Worm (Caenorhabditis elegans) whole organism, L3 larva: ENCODE data around the gene C10F3.7.

Experiments used
- R02D3.7 ChIP-seq: fragments of 150-350 bp; optimal IDR thresholded peaks from 2 replicates; lab custom pipeline; 2014; ENCODE audit warnings: missing biosample characterization, missing genetic modification characterization
- ZK546.5 ChIP-seq: sonication (generic microtip); optimal IDR thresholded peaks from 2 replicates; lab custom pipeline; 2017; ENCODE audit warnings: missing biosample characterization, missing genetic modification characterization
- aly-2 ChIP-seq: fragments of 150-350 bp; optimal IDR thresholded peaks from 2 replicates; lab custom pipeline; 2014; ENCODE audit warnings: missing biosample characterization, missing genetic modification characterization
- ama-1 ChIP-seq: fragments of 150-350 bp; optimal IDR thresholded peaks from 2 replicates; lab custom pipeline; 2018
- ceh-16 ChIP-seq: sonication (generic microtip); optimal IDR thresholded peaks from 2 replicates; lab custom pipeline; 2017; ENCODE audit warnings: missing biosample characterization, missing genetic modification characterization
- ceh-28 ChIP-seq: fragments of 150-350 bp; optimal IDR thresholded peaks from 2 replicates; lab custom pipeline; 2014; ENCODE audit warnings: missing biosample characterization, missing genetic modification reagents, missing genetic modification characterization
- egl-27 ChIP-seq: sonication (generic microtip); optimal IDR thresholded peaks from 4 replicates; lab custom pipeline; 2017; ENCODE audit warnings: missing biosample characterization, missing genetic modification reagents, missing genetic modification characterization
- egl-5 ChIP-seq: fragments of 150-350 bp; optimal IDR thresholded peaks from 2 replicates; lab custom pipeline; 2017; ENCODE audit warnings: missing biosample characterization, missing genetic modification reagents, missing genetic modification characterization, inconsistent platforms
- elt-1 ChIP-seq: fragments of 150-350 bp; optimal IDR thresholded peaks from 2 replicates; lab custom pipeline; 2014; ENCODE audit warnings: missing biosample characterization, missing genetic modification characterization
- elt-3 ChIP-seq, 3 experiments: fragments of 150-350 bp in 1 of 3; sonication (generic microtip) in 2 of 3; optimal IDR thresholded peaks; 2 replicates in 2 of 3; 4 replicates in 1 of 3; lab custom pipeline; 2014 to 2017; ENCODE audit warnings: missing biosample characterization in 3 of 3, missing genetic modification characterization in 3 of 3
- fkh-10 ChIP-seq: sonication (generic microtip); optimal IDR thresholded peaks from 2 replicates; lab custom pipeline; 2017; ENCODE audit warnings: missing biosample characterization, missing genetic modification reagents, missing genetic modification characterization
- fos-1 ChIP-seq: fragments of 150-350 bp; optimal IDR thresholded peaks from 2 replicates; lab custom pipeline; 2014; ENCODE audit warnings: missing biosample characterization, missing genetic modification characterization
- hmg-11 ChIP-seq: sonication (generic microtip); optimal IDR thresholded peaks from 2 replicates; lab custom pipeline; 2016; ENCODE audit warnings: missing genetic modification characterization, missing compliant biosample characterization
- jun-1 ChIP-seq: fragments of 150-350 bp; optimal IDR thresholded peaks from 2 replicates; lab custom pipeline; 2014; ENCODE audit warnings: missing biosample characterization, missing genetic modification reagents, missing genetic modification characterization
- lin-15B ChIP-seq: fragments of 150-350 bp; optimal IDR thresholded peaks from 2 replicates; lab custom pipeline; 2014; ENCODE audit warnings: missing biosample characterization, missing genetic modification characterization
- lin-39 ChIP-seq: fragments of 150-350 bp; optimal IDR thresholded peaks from 2 replicates; lab custom pipeline; 2018; ENCODE audit warnings: missing biosample characterization, missing genetic modification reagents, missing genetic modification characterization
- lsy-12 ChIP-seq: sonication (generic microtip); optimal IDR thresholded peaks from 2 replicates; lab custom pipeline; 2016; ENCODE audit warnings: mild to moderate bottlenecking, missing genetic modification characterization, missing compliant biosample characterization
- mdl-1 ChIP-seq: fragments of 150-350 bp; optimal IDR thresholded peaks from 2 replicates; lab custom pipeline; 2014; ENCODE audit warnings: missing biosample characterization, missing genetic modification characterization
- mml-1 ChIP-seq: fragments of 150-350 bp; sonication (generic microtip); optimal IDR thresholded peaks from 3 replicates; lab custom pipeline; 2014; ENCODE audit warnings: missing biosample characterization, missing genetic modification characterization
- nhr-11 ChIP-seq: fragments of 150-350 bp; optimal IDR thresholded peaks from 2 replicates; lab custom pipeline; 2014; ENCODE audit warnings: missing biosample characterization, missing genetic modification characterization
- nhr-12 ChIP-seq: fragments of 150-350 bp; optimal IDR thresholded peaks from 2 replicates; lab custom pipeline; 2014; ENCODE audit warnings: missing biosample characterization, missing genetic modification characterization
- nhr-23 ChIP-seq: fragments of 150-350 bp; optimal IDR thresholded peaks from 2 replicates; lab custom pipeline; 2014; ENCODE audit warnings: missing biosample characterization, missing genetic modification reagents, missing genetic modification characterization
- nhr-237 ChIP-seq: fragments of 150-350 bp; optimal IDR thresholded peaks from 2 replicates; lab custom pipeline; 2014; ENCODE audit warnings: missing biosample characterization, missing genetic modification characterization
- nhr-25 ChIP-seq: sonication (generic microtip); optimal IDR thresholded peaks from 2 replicates; lab custom pipeline; 2017; ENCODE audit warnings: missing biosample characterization, missing genetic modification characterization
- nhr-67 ChIP-seq: fragments of 150-350 bp; optimal IDR thresholded peaks from 2 replicates; lab custom pipeline; 2014; ENCODE audit warnings: missing biosample characterization, missing genetic modification characterization
- nhr-76 ChIP-seq: fragments of 150-350 bp; sonication (generic microtip); optimal IDR thresholded peaks from 5 replicates; lab custom pipeline; 2014; ENCODE audit warnings: missing biosample characterization, missing genetic modification characterization
- pqm-1 ChIP-seq: fragments of 150-350 bp; optimal IDR thresholded peaks from 2 replicates; lab custom pipeline; 2017; ENCODE audit warnings: missing biosample characterization, missing genetic modification characterization, inconsistent platforms
- sea-2 ChIP-seq: fragments of 150-350 bp; sonication (generic microtip); optimal IDR thresholded peaks from 4 replicates; lab custom pipeline; 2014; ENCODE audit warnings: missing biosample characterization, missing genetic modification reagents, missing genetic modification characterization
- skn-1 ChIP-seq: fragments of 150-350 bp; optimal IDR thresholded peaks from 2 replicates; lab custom pipeline; 2014; ENCODE audit warnings: missing biosample characterization, missing genetic modification characterization
- snpc-4 ChIP-seq: fragments of 150-350 bp; optimal IDR thresholded peaks from 2 replicates; lab custom pipeline; 2014; ENCODE audit warnings: missing biosample characterization, missing genetic modification characterization
- tbx-2 ChIP-seq: sonication (generic microtip); optimal IDR thresholded peaks from 2 replicates; lab custom pipeline; 2016; ENCODE audit warnings: mild to moderate bottlenecking, missing genetic modification characterization, missing compliant biosample characterization
- unc-39 ChIP-seq: sonication (generic microtip); optimal IDR thresholded peaks from 4 replicates; lab custom pipeline; 2017; ENCODE audit warnings: missing biosample characterization, missing genetic modification characterization
- unc-62 ChIP-seq: fragments of 150-350 bp; sonication (generic microtip); optimal IDR thresholded peaks from 4 replicates; lab custom pipeline; 2014; ENCODE audit warnings: missing biosample characterization, missing genetic modification reagents, missing genetic modification characterization
- zag-1 ChIP-seq: fragments of 150-350 bp; optimal IDR thresholded peaks from 2 replicates; lab custom pipeline; 2014; ENCODE audit warnings: missing biosample characterization, missing genetic modification characterization
- ztf-11 ChIP-seq: fragments of 150-350 bp; optimal IDR thresholded peaks from 2 replicates; lab custom pipeline; 2014; ENCODE audit warnings: missing biosample characterization, missing genetic modification characterization
- ztf-4 ChIP-seq: fragments of 150-350 bp; optimal IDR thresholded peaks from 2 replicates; lab custom pipeline; 2014; ENCODE audit warnings: missing biosample characterization, missing genetic modification characterization

Gene C10F3.7

DNA sequence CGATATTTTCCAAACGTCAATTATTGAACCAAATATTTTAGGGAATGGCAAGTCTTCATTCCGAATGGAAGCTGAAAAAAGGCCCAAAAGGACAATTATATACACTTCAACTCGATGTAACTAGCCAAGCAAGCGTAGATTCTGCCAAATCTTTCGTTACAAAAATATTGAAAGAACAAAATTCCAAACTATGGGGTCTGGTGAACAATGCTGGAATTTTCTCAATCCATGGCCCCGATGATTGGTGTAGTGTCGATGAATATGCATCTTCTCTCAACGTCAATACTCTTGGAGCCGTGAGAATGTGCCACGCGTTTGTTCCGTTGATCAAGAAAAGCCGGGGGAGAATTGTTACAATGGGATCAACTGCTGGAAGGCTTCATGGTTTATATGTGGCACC, 2.4 kb downstream of the C10F3.7 start:
- TF ChIP-seq snpc-4 (tag; lab: Kevin White, UChicago) (no peak), ztf-4 (tag; lab: Kevin White, UChicago) (no peak), mdl-1 (no peak), egl-5 (tag; lab: Kevin White, UChicago) (no peak), zag-1 (tag; lab: Kevin White, UChicago) (no peak), nhr-25 (tag; lab: Kevin White, UChicago) (no peak), mml-1 (tag; lab: Kevin White, UChicago) (no peak), egl-27 (tag; lab: Kevin White, UChicago) (no peak), lin-15B (tag; lab: Kevin White, UChicago) (no peak), pqm-1 (tag; lab: Kevin White, UChicago) (no peak), nhr-11 (tag; lab: Kevin White, UChicago) (no peak), lin-39 (tag; lab: Kevin White, UChicago) (no peak), sea-2 (GFP tag; lab: Kevin White, UChicago) (no peak), ZK546.5 (tag; lab: Kevin White, UChicago) (no peak), nhr-12 (no peak), nhr-76 (tag; lab: Kevin White, UChicago) (no peak), unc-62 (GFP tag; lab: Kevin White, UChicago) (no peak), fkh-10 (GFP tag; lab: Kevin White, UChicago) (no peak)

ce11 chrV:5983380-5983779, 3.3 kb downstream of the C10F3.7 start, which contains the start of gene dhs-16:
Gene dhs-16, plus strand, starts transcription at chrV:5983745.
- TF ChIP-seq nhr-25 (tag; lab: Kevin White, UChicago) (no peak), lin-39 (tag; lab: Kevin White, UChicago) (no peak), nhr-237 (tag; lab: Kevin White, UChicago) (no peak), nhr-67 (no peak), hmg-11 (tag; lab: Kevin White, UChicago) (no peak)
- TF ChIP-seq, all 47 proteins: peak for 0

DNA sequence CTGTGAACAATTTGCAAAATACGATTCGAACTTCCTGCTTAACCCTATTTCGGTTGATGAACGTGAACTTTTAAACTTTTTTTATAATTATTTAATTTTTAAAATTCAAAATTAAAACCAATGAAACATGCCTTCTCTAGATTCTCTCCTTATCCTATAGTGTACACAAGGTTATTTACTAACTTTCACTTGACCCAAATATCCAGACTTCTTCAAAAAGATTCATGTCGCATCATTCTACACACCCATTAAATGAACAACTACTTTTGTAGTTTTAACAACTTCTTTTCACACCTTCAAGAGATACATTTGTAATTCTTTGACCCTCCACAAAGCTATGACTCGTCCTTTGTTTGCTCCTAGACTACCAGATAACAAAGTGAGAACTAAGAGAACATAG, 3.9 kb downstream of the C10F3.7 start:
- TF ChIP-seq nhr-23 (tag; lab: Kevin White, UChicago), result peak; percentile 72
- no peak for TF ChIP-seq zag-1 (tag; lab: Kevin White, UChicago)

DNA sequence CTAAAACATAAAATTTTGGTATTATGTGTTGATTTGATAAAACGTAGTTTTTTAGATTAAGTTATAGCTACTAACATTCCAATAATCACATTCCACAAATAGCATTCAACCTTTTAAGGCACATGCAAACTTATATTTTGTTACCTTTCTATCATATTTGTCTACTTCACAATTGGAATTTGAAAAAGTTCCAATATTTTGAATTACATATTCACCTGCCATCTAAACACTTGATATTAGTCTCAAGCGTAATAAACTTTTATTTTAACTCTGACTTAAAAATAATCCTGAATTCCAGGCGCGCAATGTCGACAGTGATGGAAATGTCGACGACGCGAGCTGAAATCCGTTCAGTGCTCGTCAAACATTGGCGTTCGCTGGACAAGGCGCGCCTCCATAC, 10.9 kb downstream of the C10F3.7 start, which contains the start of gene acy-2:
acy-2 (plus strand) TSS at position 301 of the 400 bp plus-strand sequence.
- TF ChIP-seq aly-2, result no peak
- TF ChIP-seq ceh-28, result no peak
- TF ChIP-seq R02D3.7 (tag; lab: Kevin White, UChicago), result no peak
- TF ChIP-seq nhr-11 (tag; lab: Kevin White, UChicago), result no peak
- no peak for TF ChIP-seq lin-15B (tag; lab: Kevin White, UChicago)
- no peak for TF ChIP-seq nhr-12
- no peak for TF ChIP-seq ceh-16 (tag; lab: Kevin White, UChicago)
- no peak for TF ChIP-seq ZK546.5 (tag; lab: Kevin White, UChicago)
- TF ChIP-seq unc-62 (GFP tag; lab: Kevin White, UChicago), result no peak
- no peak for TF ChIP-seq jun-1 (tag; lab: Kevin White, UChicago)
- no peak for TF ChIP-seq elt-3 (tag; optimal IDR thresholded peaks at IDR 0.05; lab: Kevin White, UChicago)
- no peak for TF ChIP-seq lsy-12 (tag; lab: Kevin White, UChicago)

ce11 chrV:5973713-5974112, 12.9 kb downstream of the C10F3.7 start:
- TF ChIP-seq tbx-2 (no peak), ztf-11 (tag; lab: Kevin White, UChicago) (no peak), skn-1 (no peak), unc-62 (GFP tag; lab: Kevin White, UChicago) (no peak), sea-2 (GFP tag; lab: Kevin White, UChicago) (no peak), R02D3.7 (tag; lab: Kevin White, UChicago) (no peak), elt-3 (tag; optimal IDR thresholded peaks at IDR 0.05; lab: Kevin White, UChicago) (no peak), lin-39 (tag; lab: Kevin White, UChicago) (no peak), fkh-10 (GFP tag; lab: Kevin White, UChicago) (no peak), fos-1 (no peak)

ce11 chrV:5972582-5972981, 14.1 kb downstream of the C10F3.7 start:
- TF ChIP-seq nhr-12, result no peak
- TF ChIP-seq mdl-1, result no peak
- TF ChIP-seq ceh-28, result no peak
- TF ChIP-seq nhr-11 (tag; lab: Kevin White, UChicago), result no peak
- no peak for TF ChIP-seq ztf-4 (tag; lab: Kevin White, UChicago)
- TF ChIP-seq nhr-25 (tag; lab: Kevin White, UChicago), result no peak
- no peak for TF ChIP-seq sea-2 (GFP tag; lab: Kevin White, UChicago)
- TF ChIP-seq unc-39 (tag; lab: Kevin White, UChicago), result no peak
- no peak for TF ChIP-seq elt-1 (tag; lab: Kevin White, UChicago)
- TF ChIP-seq R02D3.7 (tag; lab: Kevin White, UChicago), result no peak
- no peak for TF ChIP-seq ama-1 (lab: Kevin White, UChicago)
- TF ChIP-seq nhr-67, result no peak
- TF ChIP-seq jun-1 (tag; lab: Kevin White, UChicago), result no peak
- no peak for TF ChIP-seq nhr-76 (tag; lab: Kevin White, UChicago)
- no peak for TF ChIP-seq mml-1 (tag; lab: Kevin White, UChicago)
- no peak for TF ChIP-seq elt-3 (tag; optimal IDR thresholded peaks at IDR 0.05; lab: Kevin White, UChicago)
- no peak for TF ChIP-seq aly-2
